Worm (Caenorhabditis elegans) whole organism, L3 larva: Measurements from ENCODE around the gene W09C2.10.

Source experiments
- ceh-16 ChIP-seq: sonication (generic microtip); optimal IDR thresholded peaks from 2 replicates; lab custom pipeline; 2017; ENCODE audit warnings: missing biosample characterization, missing genetic modification characterization
- pha-4 ChIP-seq: fragments of 150-350 bp; optimal IDR thresholded peaks from 2 replicates; lab custom pipeline; 2014; ENCODE audit warnings: missing biosample characterization, missing genetic modification reagents, missing genetic modification characterization
- unc-62 ChIP-seq: fragments of 150-350 bp; sonication (generic microtip); optimal IDR thresholded peaks from 4 replicates; lab custom pipeline; 2014; ENCODE audit warnings: missing biosample characterization, missing genetic modification reagents, missing genetic modification characterization

DNA sequence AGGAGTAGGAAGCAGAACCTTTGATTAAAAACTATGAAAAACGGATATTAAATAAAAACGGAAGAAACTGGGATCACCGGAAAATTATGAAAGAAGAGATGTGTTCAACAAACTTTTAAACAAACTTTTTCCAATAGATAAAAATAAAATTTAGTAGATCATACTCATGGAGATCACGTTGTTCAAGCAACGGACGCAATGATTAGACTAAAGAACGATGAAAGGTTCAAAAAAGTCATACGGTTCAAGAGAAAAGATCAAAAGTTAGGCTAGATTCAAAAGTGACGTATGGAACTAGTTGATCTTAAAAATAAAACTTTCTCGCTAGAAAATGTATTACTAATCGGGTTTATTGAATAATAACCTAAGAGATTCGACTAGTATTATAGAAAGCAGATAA lies 7.2 kb upstream of the W09C2.10 start:
- TF ChIP-seq pha-4 (no peak), unc-62 (no peak), ceh-16 (tag; lab: Kevin White, UChicago) (no peak)
